Worm (Caenorhabditis elegans) whole organism, L4 larva: ENCODE measurements around the gene F35G12.12.
A peak's percentile ranks its signal among the peaks of the same experiment; 100 is the strongest.

Source experiments
- F10B5.3 ChIP-seq: sonication (generic microtip); optimal IDR thresholded peaks from 2 replicates; lab custom pipeline; 2016; ENCODE audit warnings: mild to moderate bottlenecking, missing genetic modification characterization, missing compliant biosample characterization
- F44E2.7 ChIP-seq: fragments of 200-800 bp; sonication (Bioruptor generic); IDR thresholded peaks from 2 replicates; pipeline ENCODE4 v2.1.2; 2022; ENCODE audit warnings: missing genetic modification characterization, missing compliant biosample characterization
- R02D3.7 ChIP-seq: fragments of 150-350 bp; sonication (generic microtip); optimal IDR thresholded peaks from 3 replicates; lab custom pipeline; 2014; ENCODE audit warnings: missing biosample characterization, missing genetic modification characterization
- T20F7.1 ChIP-seq: fragments of 200-800 bp; sonication (Bioruptor generic); optimal IDR thresholded peaks from 2 replicates; lab custom pipeline; 2018; ENCODE audit warnings: mild to moderate bottlenecking, missing genetic modification characterization, missing compliant biosample characterization
- attf-4 ChIP-seq: sonication (generic microtip); optimal IDR thresholded peaks from 3 replicates; lab custom pipeline; 2017; ENCODE audit warnings: missing biosample characterization, missing genetic modification characterization
- ceh-20 ChIP-seq: fragments of 200-800 bp; sonication (Bioruptor generic); IDR thresholded peaks from 2 replicates; pipeline ENCODE4 v1.3.6; 2022; ENCODE audit warnings: missing genetic modification reagents, missing genetic modification characterization, missing compliant biosample characterization
- ceh-82 ChIP-seq: sonication (generic microtip); optimal IDR thresholded peaks from 2 replicates; lab custom pipeline; 2017; ENCODE audit warnings: missing biosample characterization, missing genetic modification characterization
- cey-2 ChIP-seq: sonication (generic microtip); optimal IDR thresholded peaks from 3 replicates; lab custom pipeline; 2017; ENCODE audit warnings: missing genetic modification characterization, mild to moderate bottlenecking, missing compliant biosample characterization, antibody characterized with exemption, borderline replicate concordance; ENCODE audit not compliant: insufficient read depth
- ctbp-1 ChIP-seq: fragments of 200-800 bp; sonication (Bioruptor generic); IDR thresholded peaks from 2 replicates; pipeline ENCODE4 v1.3.6; 2022; ENCODE audit warnings: missing genetic modification reagents, missing genetic modification characterization, missing compliant biosample characterization
- daf-16 ChIP-seq, 3 experiments: sonication (generic microtip); optimal IDR thresholded peaks; 2 replicates each; lab custom pipeline; 2016 to 2017; ENCODE audit warnings: missing genetic modification characterization in 3 of 3, missing genetic modification reagents in 3 of 3, mild to moderate bottlenecking in 2 of 3, missing compliant biosample characterization in 2 of 3, missing biosample characterization in 1 of 3, moderate library complexity in 1 of 3
- dmd-6 ChIP-seq: fragments of 200-800 bp; sonication (Bioruptor generic); IDR thresholded peaks from 2 replicates; pipeline ENCODE4 v1.3.6; 2022; ENCODE audit warnings: missing genetic modification reagents, missing genetic modification characterization, missing compliant biosample characterization
- dpl-1 ChIP-seq: fragments of 150-350 bp; optimal IDR thresholded peaks from 2 replicates; lab custom pipeline; 2014; ENCODE audit warnings: missing biosample characterization, missing genetic modification reagents, missing genetic modification characterization
- dve-1 ChIP-seq: sonication (generic microtip); optimal IDR thresholded peaks from 2 replicates; lab custom pipeline; 2017; ENCODE audit warnings: antibody characterized with exemption, mild to moderate bottlenecking, missing genetic modification characterization, missing compliant biosample characterization; ENCODE audit not compliant: insufficient read depth
- hlh-11 ChIP-seq: fragments of 200-800 bp; sonication (Bioruptor generic); optimal IDR thresholded peaks from 2 replicates; lab custom pipeline; 2018; ENCODE audit warnings: mild to moderate bottlenecking, missing genetic modification characterization, missing compliant biosample characterization
- hlh-30 ChIP-seq: sonication (generic microtip); optimal IDR thresholded peaks from 2 replicates; lab custom pipeline; 2017; ENCODE audit warnings: antibody characterized with exemption, mild to moderate bottlenecking, missing genetic modification characterization, missing compliant biosample characterization; ENCODE audit not compliant: insufficient read depth
- jun-1 ChIP-seq: fragments of 150-350 bp; optimal IDR thresholded peaks from 2 replicates; lab custom pipeline; 2014; ENCODE audit warnings: missing biosample characterization, missing genetic modification reagents, missing genetic modification characterization
- lir-3 ChIP-seq: sonication (generic microtip); optimal IDR thresholded peaks from 2 replicates; lab custom pipeline; 2016; ENCODE audit warnings: mild to moderate bottlenecking, missing genetic modification characterization, missing compliant biosample characterization
- lsy-2 ChIP-seq, 2 experiments: fragments of 150-350 bp in 1 of 2; sonication (generic microtip) in 1 of 2; optimal IDR thresholded peaks; 2 replicates each; lab custom pipeline; 2014 to 2017; ENCODE audit warnings: missing biosample characterization in 2 of 2, missing genetic modification characterization in 2 of 2
- madf-5 ChIP-seq, 2 experiments: fragments of 200-800 bp; sonication (Bioruptor generic); IDR thresholded peaks; 2 replicates each; pipeline ENCODE4 v1.3.6; 2022; ENCODE audit warnings: missing compliant biosample characterization in 2 of 2, missing genetic modification characterization in 2 of 2
- mep-1 ChIP-seq: fragments of 150-350 bp; sonication (generic microtip); optimal IDR thresholded peaks from 3 replicates; lab custom pipeline; 2014; ENCODE audit warnings: missing biosample characterization, missing genetic modification characterization
- mes-2 ChIP-seq: sonication (generic microtip); optimal IDR thresholded peaks from 2 replicates; lab custom pipeline; 2016; ENCODE audit warnings: missing genotype, mild to moderate bottlenecking, missing genetic modification characterization, missing compliant biosample characterization; ENCODE audit not compliant: poor library complexity, severe bottlenecking
- nhr-10 ChIP-seq: fragments of 150-350 bp; optimal IDR thresholded peaks from 2 replicates; lab custom pipeline; 2014; ENCODE audit warnings: missing biosample characterization, missing genetic modification characterization
- nhr-102 ChIP-seq: sonication (generic microtip); optimal IDR thresholded peaks from 2 replicates; lab custom pipeline; 2016; ENCODE audit warnings: mild to moderate bottlenecking, missing genetic modification characterization, moderate library complexity, missing compliant biosample characterization
- nhr-28 ChIP-seq: fragments of 150-350 bp; optimal IDR thresholded peaks from 2 replicates; lab custom pipeline; 2014; ENCODE audit warnings: missing biosample characterization, missing genetic modification characterization
- nhr-48 ChIP-seq: sonication (generic microtip); optimal IDR thresholded peaks from 2 replicates; lab custom pipeline; 2016; ENCODE audit warnings: mild to moderate bottlenecking, missing genetic modification characterization, missing compliant biosample characterization
- nhr-6 ChIP-seq: fragments of 150-350 bp; optimal IDR thresholded peaks from 2 replicates; lab custom pipeline; 2014; ENCODE audit warnings: missing biosample characterization, missing genetic modification characterization
- nhr-76 ChIP-seq: fragments of 150-350 bp; optimal IDR thresholded peaks from 2 replicates; lab custom pipeline; 2014; ENCODE audit warnings: missing biosample characterization, missing genetic modification characterization
- nhr-77 ChIP-seq: fragments of 150-350 bp; optimal IDR thresholded peaks from 2 replicates; lab custom pipeline; 2014; ENCODE audit warnings: missing biosample characterization, missing genetic modification characterization
- php-3 ChIP-seq: fragments of 200-800 bp; sonication (Bioruptor generic); IDR thresholded peaks from 2 replicates; pipeline ENCODE4 v1.3.6; 2022; ENCODE audit warnings: missing genetic modification reagents, missing genetic modification characterization, missing compliant biosample characterization
- pqm-1 ChIP-seq: sonication (generic microtip); optimal IDR thresholded peaks from 2 replicates; lab custom pipeline; 2017; ENCODE audit warnings: missing biosample characterization, missing genetic modification characterization
- saeg-2 ChIP-seq: fragments of 200-800 bp; sonication (Bioruptor generic); IDR thresholded peaks from 2 replicates; pipeline ENCODE4 v1.3.6; 2022; ENCODE audit warnings: missing genetic modification reagents, missing genetic modification characterization, missing compliant biosample characterization
- snpc-1.2 ChIP-seq: fragments of 200-800 bp; sonication (Bioruptor generic); IDR thresholded peaks from 2 replicates; pipeline ENCODE4 v1.3.6; 2022; ENCODE audit warnings: missing genetic modification reagents, missing genetic modification characterization, missing compliant biosample characterization
- tag-97 ChIP-seq: fragments of 200-800 bp; sonication (Bioruptor generic); IDR thresholded peaks from 2 replicates; pipeline ENCODE4 v1.3.6; 2022; ENCODE audit warnings: missing genetic modification characterization, missing compliant biosample characterization

The F35G12.12 gene

DNA sequence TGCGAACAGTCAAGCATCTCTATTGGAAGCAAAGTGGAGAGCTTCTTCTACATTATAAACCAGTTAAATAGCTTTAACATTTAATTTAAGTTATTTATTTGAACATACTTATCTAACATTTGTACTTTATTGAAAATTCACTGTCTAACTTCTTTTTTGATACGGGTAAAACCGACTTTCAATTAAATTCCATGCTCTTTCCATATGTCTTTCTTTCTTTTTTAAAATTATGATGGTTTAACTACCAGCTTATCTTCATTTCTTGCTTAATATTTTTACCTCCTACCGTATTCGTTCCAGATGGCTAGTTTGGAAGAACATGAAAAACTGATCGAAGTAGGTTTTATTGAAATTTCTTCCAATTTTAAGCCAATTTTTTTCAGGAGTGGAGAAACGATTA, at the start of gene F35G12.12:
F35G12.12 (plus strand) TSS at position 301 of the 400 bp plus-strand sequence.
- TF ChIP-seq ceh-20 (GFP tag; lab: Robert Waterston, UW) (no peak), attf-4 (no peak)

DNA sequence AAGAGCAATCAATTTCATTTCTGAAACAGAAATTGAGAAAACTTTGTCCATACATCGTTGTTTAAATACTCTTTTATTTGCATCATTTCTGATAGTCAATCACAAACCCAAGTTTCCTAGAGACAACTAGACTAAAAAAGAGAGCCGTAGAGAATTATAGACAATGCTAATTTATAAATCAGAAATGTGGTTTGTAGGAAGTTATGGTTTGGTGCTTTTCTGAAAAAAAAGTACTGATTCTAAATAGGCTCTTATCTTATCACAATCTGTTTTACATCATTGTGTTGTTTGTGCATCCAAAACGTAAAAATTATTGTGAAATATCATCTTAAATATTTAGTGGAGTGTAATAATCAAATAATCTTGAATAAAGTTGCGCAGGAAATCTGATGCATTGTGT, 41.0 kb upstream of the F35G12.12 start, which contains the start of gene ugt-62:
ugt-62 (minus strand) TSS at position 20 of the 400 bp plus-strand sequence.
- TF ChIP-seq tag-97 (GFP tag; lab: Robert Waterston, UW) (no peak), mes-2 (peak; percentile 9), php-3 (GFP tag; lab: Robert Waterston, UW) (peak; percentile 71), R02D3.7 (no peak), madf-5 (GFP tag; IDR thresholded peaks at IDR 0.05; lab: Robert Waterston, UW) (no peak), F10B5.3 (tag; lab: Kevin White, UChicago) (no peak), dmd-6 (peak; percentile 84), jun-1 (tag; lab: Kevin White, UChicago) (no peak), cey-2 (no peak), nhr-77 (tag; lab: Kevin White, UChicago) (peak; percentile 80), hlh-11 (tag; lab: Kevin White, UChicago) (peak; percentile 76), hlh-30 (tag; lab: Kevin White, UChicago) (no peak), nhr-48 (tag; lab: Kevin White, UChicago) (peak; percentile 57), saeg-2 (GFP tag; lab: Robert Waterston, UW) (no peak), daf-16 (GFP tag; optimal IDR thresholded peaks at IDR 0.05; lab: Kevin White, UChicago) (no peak), daf-16 (tag; optimal IDR thresholded peaks at IDR 0.05; lab: Kevin White, UChicago) (peak; percentile 86), nhr-28 (peak; percentile 89), snpc-1.2 (GFP tag; lab: Robert Waterston, UW) (no peak), pqm-1 (tag; lab: Kevin White, UChicago) (peak; percentile 99), dve-1 (tag; lab: Kevin White, UChicago) (peak; percentile 82), nhr-6 (tag; lab: Kevin White, UChicago) (no peak), T20F7.1 (GFP tag; lab: Kevin White, UChicago) (peak; percentile 53), nhr-102 (tag; lab: Kevin White, UChicago) (peak; percentile 26)

DNA sequence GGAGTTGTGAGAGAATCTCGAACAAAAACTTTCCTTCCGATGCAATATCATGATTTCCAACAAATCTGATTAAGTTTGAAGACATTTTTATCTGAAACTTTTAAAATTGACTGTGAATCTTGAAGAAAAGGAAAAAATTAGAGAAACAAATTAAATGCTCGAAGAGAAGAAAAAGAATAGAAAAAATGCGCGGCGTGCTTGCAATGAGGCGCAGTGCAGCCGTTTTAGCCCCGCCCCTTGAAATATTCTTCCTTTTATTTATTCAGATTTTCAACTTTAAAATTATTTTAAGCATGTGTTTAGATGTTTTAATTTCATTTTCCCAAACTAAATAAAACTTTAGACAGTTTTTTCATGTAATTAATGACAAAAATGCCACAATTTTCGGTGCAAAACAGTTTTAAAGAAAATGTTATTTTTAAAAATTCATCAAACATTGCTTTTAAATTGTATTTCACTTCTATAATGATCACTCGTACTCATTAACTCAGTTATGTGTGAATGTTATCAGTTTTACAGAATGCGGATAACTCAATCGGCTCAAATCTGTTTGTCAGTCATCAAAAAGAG, 39.1 kb upstream of the F35G12.12 start, which contains the start of the genes mrps-34 and cisd-3.1:
mrps-34 (minus strand) TSS at position 91 of the 570 bp plus-strand sequence.
cisd-3.1 (plus strand) TSS at position 520 of the 570 bp plus-strand sequence.
- TF ChIP-seq nhr-76 (tag; lab: Kevin White, UChicago) (no peak), nhr-10 (tag; lab: Kevin White, UChicago) (no peak), mes-2 (peak; percentile 54), lir-3 (tag; lab: Kevin White, UChicago) (no peak), attf-4 (no peak), ctbp-1 (no peak), ceh-82 (no peak), dpl-1 (GFP tag; lab: Kevin White, UChicago) (peak; percentile 25), F44E2.7 (GFP tag; lab: Robert Waterston, UW) (no peak), dmd-6 (no peak), mep-1 (tag; lab: Kevin White, UChicago) (peak; percentile 20), lsy-2 (tag; optimal IDR thresholded peaks at IDR 0.05; lab: Kevin White, UChicago) (peak in 1 of 2 experiments; percentile 46)

DNA sequence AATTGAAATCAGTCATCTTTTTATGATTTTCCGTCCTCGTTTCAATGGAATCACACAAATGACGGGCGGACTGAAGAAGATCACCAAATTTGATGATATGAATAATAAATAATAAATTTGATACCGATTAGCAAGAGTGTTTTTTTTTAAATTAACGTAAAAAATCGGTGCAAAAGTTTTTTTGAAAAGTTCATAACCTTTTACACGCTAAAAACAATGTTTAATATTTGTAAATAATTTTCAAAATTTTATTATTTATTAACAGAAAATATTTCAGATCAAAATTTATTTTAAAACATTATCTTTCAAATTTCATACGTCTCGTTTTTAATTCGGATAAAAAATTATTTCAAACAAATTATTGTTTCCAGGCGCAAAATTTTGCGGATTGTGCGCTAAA, 36.6 kb upstream of the F35G12.12 start, which contains the start of gene M88.3:
M88.3 (minus strand) TSS at position 101 of the 400 bp plus-strand sequence.
- no peak for TF ChIP-seq ctbp-1
- TF ChIP-seq attf-4 = no peak
